Comparison of ENCODE assay signal across 6 fruit fly cellular contexts in the genomic region with DNA sequence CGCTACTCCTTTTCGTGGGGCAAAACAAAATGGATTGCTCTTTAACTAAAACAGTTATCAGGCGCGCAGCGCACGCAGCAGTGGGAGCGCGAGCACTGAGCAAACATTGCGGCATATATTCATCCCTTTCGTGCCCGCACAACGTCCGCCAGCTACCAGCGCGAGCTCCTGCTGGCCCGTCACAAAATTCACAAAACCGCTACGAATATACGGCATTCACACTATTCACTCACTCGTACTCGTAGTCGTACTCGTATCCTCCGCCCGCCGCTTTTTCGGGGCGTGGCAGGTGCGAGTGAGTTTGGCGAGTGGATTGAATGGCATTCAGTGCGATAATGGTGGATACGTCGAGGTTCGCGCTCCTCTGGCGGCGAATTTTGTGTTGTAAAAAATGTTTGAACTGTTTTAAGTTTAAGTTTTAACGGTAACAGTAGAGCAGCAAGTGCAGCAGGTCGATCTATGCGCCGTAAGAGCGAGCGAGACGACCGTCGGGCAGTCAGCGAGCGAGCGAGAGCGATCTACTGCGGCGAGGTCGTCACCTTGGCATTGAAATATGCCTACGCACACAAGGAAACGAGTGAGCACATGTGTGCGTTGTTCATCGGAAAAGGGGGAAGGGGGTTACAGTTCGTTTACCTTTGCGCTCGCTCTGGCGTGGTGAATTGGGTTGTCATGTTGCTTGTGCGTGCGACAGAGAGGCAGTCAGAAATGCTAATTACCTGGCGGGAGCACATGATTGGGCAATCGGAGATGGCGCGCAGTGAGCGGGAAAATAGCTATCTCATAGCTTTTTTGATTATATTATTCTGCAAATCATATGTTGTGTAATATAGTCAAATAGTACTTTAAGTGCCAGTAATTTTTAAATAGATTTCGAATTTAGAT.
TF ChIP-seq lines count a peak whose summit lies in the region.

No protein-coding gene starts in this region.

- TF ChIP-seq CTCF in whole organism, embryonic (GFP tag; optimal IDR thresholded peaks at IDR 0.05; lab: Kevin White, UChicago) = peak; percentile 26

TF ChIP-seq in whole organism, 6 proteins besides CTCF, POLR2A, EP300 and RAD21:
- TF ChIP-seq CG8478 (optimal IDR thresholded peaks at IDR 0.05; lab: Kevin White, UChicago) (peak; percentile 33), usp (GFP tag; optimal IDR thresholded peaks at IDR 0.05; lab: Kevin White, UChicago) (no peak), pan (optimal IDR thresholded peaks at IDR 0.05; lab: Kevin White, UChicago) (no peak), EcR (GFP tag; optimal IDR thresholded peaks at IDR 0.05; lab: Kevin White, UChicago) (peak; percentile 100), Dll (optimal IDR thresholded peaks at IDR 0.05; lab: Kevin White, UChicago) (peak; percentile 87)

TF ChIP-seq in whole organism, adult, 20 proteins besides CTCF, POLR2A, EP300 and RAD21 (continues in another document):
- TF ChIP-seq tj (GFP tag; optimal IDR thresholded peaks at IDR 0.05; lab: Kevin White, UChicago) (peak; percentile 98), pad (GFP tag; optimal IDR thresholded peaks at IDR 0.05; lab: Kevin White, UChicago) (peak; percentile 97), kay (GFP tag; lab: Kevin White, UChicago; ENCODE audit: borderline replicate concordance) (peak; percentile 67), Crg-1 (GFP tag; optimal IDR thresholded peaks at IDR 0.05; lab: Kevin White, UChicago) (peak; percentile 44), cic (GFP tag; optimal IDR thresholded peaks at IDR 0.05; lab: Kevin White, UChicago) (peak; percentile 99), Mnt (GFP tag; optimal IDR thresholded peaks at IDR 0.05; lab: Kevin White, UChicago) (peak; percentile 99), CG7045 (GFP tag; optimal IDR thresholded peaks at IDR 0.05; lab: Kevin White, UChicago) (no peak), toe (GFP tag; optimal IDR thresholded peaks at IDR 0.05; lab: Kevin White, UChicago) (peak; percentile 44), CG5204 (GFP tag; optimal IDR thresholded peaks at IDR 0.05; lab: Kevin White, UChicago) (peak; percentile 35), CG14711 (tag; optimal IDR thresholded peaks at IDR 0.05; lab: Kevin White, UChicago) (peak; percentile 32), Clk (GFP tag; optimal IDR thresholded peaks at IDR 0.05; lab: Kevin White, UChicago) (no peak), CG7101 (tag; optimal IDR thresholded peaks at IDR 0.05; lab: Kevin White, UChicago) (peak; percentile 44), CG11617 (GFP tag; optimal IDR thresholded peaks at IDR 0.05; lab: Kevin White, UChicago) (peak; percentile 53), ovo (GFP tag; optimal IDR thresholded peaks at IDR 0.05; lab: Kevin White, UChicago) (peak; percentile 94), cnc (optimal IDR thresholded peaks at IDR 0.05; lab: Kevin White, UChicago) (peak; percentile 28 to 68)

TF ChIP-seq in whole organism, embryonic, 481 proteins besides CTCF, POLR2A, EP300 and RAD21 (continues in another document):
- no peak for TF ChIP-seq CG34224 (GFP tag; IDR thresholded peaks at IDR 0.05; lab: Robert Waterston, UW; ENCODE audit: partially characterized antibody)
- peak; percentile 52 for TF ChIP-seq Fer3 (tag; optimal IDR thresholded peaks at IDR 0.05; lab: Kevin White, UChicago)
- TF ChIP-seq CG7745 (tag; optimal IDR thresholded peaks at IDR 0.05; lab: Kevin White, UChicago) = no peak
- peak; percentile 62 for TF ChIP-seq Hr3 (GFP tag; optimal IDR thresholded peaks at IDR 0.05; lab: Kevin White, UChicago)
- TF ChIP-seq CG7963 (GFP tag; IDR thresholded peaks at IDR 0.05; lab: Robert Waterston, UW; ENCODE audit: partially characterized antibody) = no peak
- no peak for TF ChIP-seq CG9215 (GFP tag; IDR thresholded peaks at IDR 0.05; lab: Robert Waterston, UW)
- no peak for TF ChIP-seq CG32767 (GFP tag; IDR thresholded peaks at IDR 0.05; lab: Robert Waterston, UW)
- TF ChIP-seq mam (GFP tag; optimal IDR thresholded peaks at IDR 0.05; lab: Kevin White, UChicago) = peak; percentile 26
- no peak for TF ChIP-seq E2f2 (GFP tag; IDR thresholded peaks at IDR 0.05; lab: Robert Waterston, UW)
- peak; percentile 98 for TF ChIP-seq cg (GFP tag; optimal IDR thresholded peaks at IDR 0.05; lab: Kevin White, UChicago)
- no peak for TF ChIP-seq disco-r (GFP tag; optimal IDR thresholded peaks at IDR 0.05; lab: Kevin White, UChicago)
- no peak for TF ChIP-seq CG2129 (GFP tag; IDR thresholded peaks at IDR 0.05; lab: Robert Waterston, UW; ENCODE audit: partially characterized antibody)
- no peak for TF ChIP-seq CG17361 (GFP tag; IDR thresholded peaks at IDR 0.05; lab: Robert Waterston, UW)
- peak; percentile 100 for TF ChIP-seq Lhr (GFP tag; optimal IDR thresholded peaks at IDR 0.05; lab: Kevin White, UChicago)
- no peak for TF ChIP-seq Taf1 (GFP tag; IDR thresholded peaks at IDR 0.05; lab: Robert Waterston, UW)

TF ChIP-seq in whole organism, prepupa, 60 proteins besides CTCF, POLR2A, EP300 and RAD21 (continues in another document):
- peak; percentile 69 for TF ChIP-seq acj6 (GFP tag; optimal IDR thresholded peaks at IDR 0.05; lab: Kevin White, UChicago)
- peak; percentile 44 for TF ChIP-seq Ets96B (tag; optimal IDR thresholded peaks at IDR 0.05; lab: Kevin White, UChicago)
- TF ChIP-seq CG8119 (GFP tag; IDR thresholded peaks at IDR 0.05; lab: Robert Waterston, UW) = no peak
- TF ChIP-seq esn (GFP tag; optimal IDR thresholded peaks at IDR 0.05; lab: Kevin White, UChicago) = peak; percentile 52
- TF ChIP-seq dac (GFP tag; optimal IDR thresholded peaks at IDR 0.05; lab: Kevin White, UChicago) = peak; percentile 34
- peak; percentile 74 for TF ChIP-seq Met (GFP tag; optimal IDR thresholded peaks at IDR 0.05; lab: Kevin White, UChicago)
- no peak for TF ChIP-seq CG11902 (GFP tag; optimal IDR thresholded peaks at IDR 0.05; lab: Kevin White, UChicago)
- TF ChIP-seq CG8632 (GFP tag; optimal IDR thresholded peaks at IDR 0.05; lab: Kevin White, UChicago) = peak; percentile 7
- peak; percentile 62 to 78 for TF ChIP-seq ss (GFP tag; optimal IDR thresholded peaks at IDR 0.05; lab: Kevin White, UChicago)
- peak; percentile 48 for TF ChIP-seq Sox14 (GFP tag; optimal IDR thresholded peaks at IDR 0.05; lab: Kevin White, UChicago)
- TF ChIP-seq Blimp-1 (GFP tag; optimal IDR thresholded peaks at IDR 0.05; lab: Kevin White, UChicago) = peak; percentile 21
- TF ChIP-seq Lpt (GFP tag; optimal IDR thresholded peaks at IDR 0.05; lab: Kevin White, UChicago) = peak; percentile 41
- TF ChIP-seq CG4318 (GFP tag; optimal IDR thresholded peaks at IDR 0.05; lab: Kevin White, UChicago) = peak; percentile 37
- peak; percentile 48 for TF ChIP-seq cyc (GFP tag; optimal IDR thresholded peaks at IDR 0.05; lab: Kevin White, UChicago)
- peak; percentile 69 for TF ChIP-seq pdm3 (GFP tag; optimal IDR thresholded peaks at IDR 0.05; lab: Kevin White, UChicago)
- TF ChIP-seq Hr39 (GFP tag; optimal IDR thresholded peaks at IDR 0.05; lab: Kevin White, UChicago) = peak; percentile 77

TF ChIP-seq in whole organism, pupa, 21 proteins besides CTCF, POLR2A, EP300 and RAD21 (continues in another document):
- TF ChIP-seq gl (tag; optimal IDR thresholded peaks at IDR 0.05; lab: Kevin White, UChicago) = peak; percentile 30
- peak; percentile 58 for TF ChIP-seq Pif1A (GFP tag; optimal IDR thresholded peaks at IDR 0.05; lab: Kevin White, UChicago)
- peak; percentile 56 for TF ChIP-seq CG13204 (GFP tag; optimal IDR thresholded peaks at IDR 0.05; lab: Kevin White, UChicago)
- TF ChIP-seq CG8301 (tag; optimal IDR thresholded peaks at IDR 0.05; lab: Kevin White, UChicago) = peak; percentile 65
- TF ChIP-seq CG17806 (tag; optimal IDR thresholded peaks at IDR 0.05; lab: Kevin White, UChicago) = peak; percentile 27
- TF ChIP-seq CG34367 (tag; optimal IDR thresholded peaks at IDR 0.05; lab: Kevin White, UChicago) = no peak
- peak; percentile 81 for TF ChIP-seq CG14655 (GFP tag; optimal IDR thresholded peaks at IDR 0.05; lab: Kevin White, UChicago)
- TF ChIP-seq EcR (GFP tag; optimal IDR thresholded peaks at IDR 0.05; lab: Kevin White, UChicago) = peak; percentile 100
- no peak for TF ChIP-seq CG32121 (GFP tag; IDR thresholded peaks at IDR 0.05; lab: Robert Waterston, UW)
- TF ChIP-seq CG4496 (GFP tag; IDR thresholded peaks at IDR 0.05; lab: Robert Waterston, UW) = no peak
- TF ChIP-seq CG15710 (tag; optimal IDR thresholded peaks at IDR 0.05; lab: Kevin White, UChicago) = peak; percentile 12
- TF ChIP-seq CG10348 (GFP tag; IDR thresholded peaks at IDR 0.05; lab: Robert Waterston, UW) = no peak
- no peak for TF ChIP-seq rn (GFP tag; IDR thresholded peaks at IDR 0.05; lab: Robert Waterston, UW)
- no peak for TF ChIP-seq D1 (tag; optimal IDR thresholded peaks at IDR 0.05; lab: Kevin White, UChicago)
- peak; percentile 36 for TF ChIP-seq CG9948 (tag; optimal IDR thresholded peaks at IDR 0.05; lab: Kevin White, UChicago)
- peak; percentile 34 for TF ChIP-seq Snoo (tag; optimal IDR thresholded peaks at IDR 0.05; lab: Kevin White, UChicago)
- TF ChIP-seq CG12605 (GFP tag; IDR thresholded peaks at IDR 0.05; lab: Robert Waterston, UW) = no peak
- peak; percentile 47 for TF ChIP-seq Pif1B (GFP tag; optimal IDR thresholded peaks at IDR 0.05; lab: Kevin White, UChicago)

TF ChIP-seq in whole organism, wandering third instar larva, 38 proteins besides CTCF, POLR2A, EP300 and RAD21 (continues in another document):
- TF ChIP-seq rgr (GFP tag; optimal IDR thresholded peaks at IDR 0.05; lab: Kevin White, UChicago) (peak; percentile 64), Dfd (GFP tag; optimal IDR thresholded peaks at IDR 0.05; lab: Kevin White, UChicago) (no peak), br (GFP tag; optimal IDR thresholded peaks at IDR 0.05; lab: Kevin White, UChicago) (peak; percentile 41), HLH106 (tag; optimal IDR thresholded peaks at IDR 0.05; lab: Kevin White, UChicago) (peak; percentile 76), lola (GFP tag; optimal IDR thresholded peaks at IDR 0.05; lab: Kevin White, UChicago) (no peak), CG32264 (GFP tag; optimal IDR thresholded peaks at IDR 0.05; lab: Kevin White, UChicago) (no peak), ey (GFP tag; optimal IDR thresholded peaks at IDR 0.05; lab: Kevin White, UChicago) (peak; percentile 67), pan (optimal IDR thresholded peaks at IDR 0.05; lab: Kevin White, UChicago) (no peak), dl (GFP tag; optimal IDR thresholded peaks at IDR 0.05; lab: Kevin White, UChicago; ENCODE audit: insufficient read depth in 1 of 2, partially characterized antibody in 2 of 2) (peak; percentile 87 to 92), dmrt93B (GFP tag; optimal IDR thresholded peaks at IDR 0.05; lab: Kevin White, UChicago) (peak; percentile 55), Myc (optimal IDR thresholded peaks at IDR 0.05; lab: Kevin White, UChicago) (peak; percentile 89), CrebA (GFP tag; optimal IDR thresholded peaks at IDR 0.05; lab: Kevin White, UChicago; ENCODE audit: borderline replicate concordance) (peak; percentile 96), Rel (GFP tag; optimal IDR thresholded peaks at IDR 0.05; lab: Kevin White, UChicago) (no peak), Rel (tag; optimal IDR thresholded peaks at IDR 0.05; lab: Kevin White, UChicago) (peak; percentile 90), psq (GFP tag; optimal IDR thresholded peaks at IDR 0.05; lab: Kevin White, UChicago) (peak; percentile 71), Jra (GFP tag; optimal IDR thresholded peaks at IDR 0.05; lab: Kevin White, UChicago) (peak; percentile 69), GATAd (GFP tag; optimal IDR thresholded peaks at IDR 0.05; lab: Kevin White, UChicago) (no peak), CG9705 (GFP tag; optimal IDR thresholded peaks at IDR 0.05; lab: Kevin White, UChicago) (peak; percentile 27)
